Worm (Caenorhabditis elegans) whole organism, mixed stage, embryonic: Measurements from ENCODE around the gene ptr-1.

Source experiments
- M03D4.4 ChIP-seq: sonication (generic microtip); optimal IDR thresholded peaks from 2 replicates; lab custom pipeline; 2017; ENCODE audit warnings: mild to moderate bottlenecking, missing genetic modification characterization, missing compliant biosample characterization
- bed-3 ChIP-seq: fragments of 200-800 bp; sonication (Bioruptor generic); optimal IDR thresholded peaks from 3 replicates; lab custom pipeline; 2018; ENCODE audit warnings: mild to moderate bottlenecking, missing genetic modification characterization, moderate library complexity, missing compliant biosample characterization
- blmp-1 ChIP-seq: fragments of 150-350 bp; optimal IDR thresholded peaks from 2 replicates; lab custom pipeline; 2014; ENCODE audit warnings: missing biosample characterization, missing genetic modification characterization
- ceh-39 ChIP-seq: fragments of 150-350 bp; optimal IDR thresholded peaks from 2 replicates; lab custom pipeline; 2014; ENCODE audit warnings: missing biosample characterization, missing genetic modification characterization
- ceh-43 ChIP-seq: fragments of 200-800 bp; sonication (Bioruptor generic); optimal IDR thresholded peaks from 2 replicates; lab custom pipeline; 2018; ENCODE audit warnings: mild to moderate bottlenecking, missing genetic modification characterization, moderate library complexity, missing compliant biosample characterization
- ceh-83 ChIP-seq: fragments of 200-800 bp; sonication (Bioruptor generic); optimal IDR thresholded peaks from 2 replicates; lab custom pipeline; 2018; ENCODE audit warnings: mild to moderate bottlenecking, missing genetic modification characterization, missing compliant biosample characterization
- ces-1 ChIP-seq: fragments of 150-350 bp; optimal IDR thresholded peaks from 2 replicates; lab custom pipeline; 2014; ENCODE audit warnings: missing biosample characterization, missing genetic modification reagents, missing genetic modification characterization
- cnd-1 ChIP-seq: fragments of 200-800 bp; sonication (Bioruptor generic); optimal IDR thresholded peaks from 2 replicates; lab custom pipeline; 2018; ENCODE audit warnings: mild to moderate bottlenecking, missing genetic modification characterization, missing compliant biosample characterization
- drap-1 ChIP-seq: fragments of 200-800 bp; sonication (Bioruptor generic); optimal IDR thresholded peaks from 3 replicates; lab custom pipeline; 2018; ENCODE audit warnings: mild to moderate bottlenecking, missing genetic modification characterization, missing compliant biosample characterization
- elt-3 ChIP-seq: fragments of 150-350 bp; optimal IDR thresholded peaks from 2 replicates; lab custom pipeline; 2014; ENCODE audit warnings: missing biosample characterization, missing genetic modification characterization
- hlh-1 ChIP-seq: fragments of 150-350 bp; optimal IDR thresholded peaks from 2 replicates; lab custom pipeline; 2014; ENCODE audit warnings: missing biosample characterization, missing genetic modification reagents, missing genetic modification characterization
- lin-13 ChIP-seq: fragments of 150-350 bp; optimal IDR thresholded peaks from 2 replicates; lab custom pipeline; 2014; ENCODE audit warnings: missing biosample characterization, missing genetic modification characterization
- lin-32 ChIP-seq: fragments of 200-800 bp; sonication (Bioruptor generic); optimal IDR thresholded peaks from 2 replicates; lab custom pipeline; 2018; ENCODE audit warnings: mild to moderate bottlenecking, missing genetic modification characterization, missing compliant biosample characterization
- mab-5 ChIP-seq: fragments of 150-350 bp; optimal IDR thresholded peaks from 2 replicates; lab custom pipeline; 2014; ENCODE audit warnings: missing biosample characterization, missing genetic modification characterization
- mep-1 ChIP-seq: fragments of 150-350 bp; optimal IDR thresholded peaks from 2 replicates; lab custom pipeline; 2017; ENCODE audit warnings: missing biosample characterization, missing genetic modification reagents, missing genetic modification characterization, inconsistent platforms
- mls-2 ChIP-seq: sonication (generic microtip); optimal IDR thresholded peaks from 2 replicates; lab custom pipeline; 2016; ENCODE audit warnings: mild to moderate bottlenecking, missing genetic modification characterization, moderate library complexity, missing compliant biosample characterization
- nhr-237 ChIP-seq: fragments of 150-350 bp; optimal IDR thresholded peaks from 2 replicates; lab custom pipeline; 2014; ENCODE audit warnings: missing biosample characterization, missing genetic modification characterization
- nhr-28 ChIP-seq: fragments of 150-350 bp; optimal IDR thresholded peaks from 2 replicates; lab custom pipeline; 2014; ENCODE audit warnings: missing biosample characterization, missing genetic modification characterization
- nhr-76 ChIP-seq: sonication (generic microtip); optimal IDR thresholded peaks from 2 replicates; lab custom pipeline; 2017; ENCODE audit warnings: missing biosample characterization, missing genetic modification characterization
- pha-4 ChIP-seq: fragments of 150-350 bp; optimal IDR thresholded peaks from 2 replicates; lab custom pipeline; 2018; ENCODE audit warnings: missing biosample characterization, missing genetic modification reagents, missing genetic modification characterization
- sem-2 ChIP-seq: fragments of 200-800 bp; sonication (Bioruptor generic); optimal IDR thresholded peaks from 2 replicates; lab custom pipeline; 2018; ENCODE audit warnings: mild to moderate bottlenecking, missing genetic modification characterization, missing compliant biosample characterization
- sptf-1 ChIP-seq: sonication (generic microtip); optimal IDR thresholded peaks from 2 replicates; lab custom pipeline; 2017; ENCODE audit warnings: mild to moderate bottlenecking, missing genetic modification characterization, moderate library complexity, missing compliant biosample characterization
- tbx-8 ChIP-seq: fragments of 200-800 bp; sonication (Bioruptor generic); optimal IDR thresholded peaks from 2 replicates; lab custom pipeline; 2018; ENCODE audit warnings: mild to moderate bottlenecking, missing genetic modification characterization, moderate library complexity, missing compliant biosample characterization
- unc-120 ChIP-seq: sonication (generic microtip); optimal IDR thresholded peaks from 2 replicates; lab custom pipeline; 2017; ENCODE audit warnings: missing genetic modification characterization, missing compliant biosample characterization; ENCODE audit not compliant: poor library complexity, severe bottlenecking
- unc-39 ChIP-seq: fragments of 150-350 bp; optimal IDR thresholded peaks from 2 replicates; lab custom pipeline; 2014; ENCODE audit warnings: missing biosample characterization, missing genetic modification characterization
- unc-62 ChIP-seq: fragments of 150-350 bp; optimal IDR thresholded peaks from 2 replicates; lab custom pipeline; 2014; ENCODE audit warnings: missing biosample characterization, missing genetic modification reagents, missing genetic modification characterization
- zip-8 ChIP-seq: fragments of 150-350 bp; optimal IDR thresholded peaks from 2 replicates; lab custom pipeline; 2014; ENCODE audit warnings: missing biosample characterization, missing genetic modification characterization
- ztf-11 ChIP-seq: fragments of 150-350 bp; optimal IDR thresholded peaks from 2 replicates; lab custom pipeline; 2014; ENCODE audit warnings: missing biosample characterization, missing genetic modification characterization

The ptr-1 gene

DNA sequence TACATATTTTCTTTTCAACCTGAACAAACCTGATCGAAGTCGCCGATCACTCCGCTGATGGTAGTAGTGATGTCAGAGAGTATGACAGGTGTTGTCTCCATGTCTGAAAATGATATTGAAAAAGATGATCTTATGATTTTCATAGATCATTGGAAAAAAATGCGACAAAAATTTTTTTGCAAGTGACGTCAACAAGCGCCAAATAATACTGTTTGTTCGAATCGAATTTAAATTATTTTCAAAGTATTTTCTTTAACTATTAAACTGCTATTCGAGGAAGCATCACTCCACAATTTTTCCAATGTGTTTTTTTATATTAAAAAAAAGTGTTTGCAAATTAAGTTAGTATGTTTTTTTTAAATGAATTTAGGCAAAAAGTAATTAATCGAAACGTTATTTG lies 43.9 kb downstream of the ptr-1 start, which contains the start of gene pitr-2:
TSS of gene pitr-2 (minus strand) at position 101 of the 400 bp plus-strand sequence.
- no peak for TF ChIP-seq ceh-39 (tag; lab: Kevin White, UChicago)

DNA sequence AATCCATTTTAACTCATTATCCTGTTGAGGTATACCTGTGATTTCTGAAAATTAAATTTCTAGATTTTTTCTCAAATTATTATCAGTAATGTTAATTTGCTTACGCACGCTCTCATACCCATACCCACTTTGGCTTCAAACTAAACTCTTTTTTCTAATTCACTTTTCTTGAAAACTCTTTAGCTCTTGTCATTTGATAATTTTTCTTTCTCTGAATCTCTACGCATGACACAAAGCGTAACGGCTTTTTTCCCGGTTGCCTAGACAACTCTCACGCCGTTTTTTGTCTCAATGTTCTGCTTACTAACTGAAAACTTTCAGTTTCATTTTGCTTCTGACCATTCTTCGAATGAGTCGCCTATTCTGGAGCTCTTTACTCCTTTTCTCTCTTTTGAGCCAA lies 47.6 kb downstream of the ptr-1 start, which contains the start of gene B0222.1:
TSS of gene B0222.1 (plus strand) at position 306 of the 400 bp plus-strand sequence.
- TF ChIP-seq nhr-76 (no peak), cnd-1 (tag; lab: Kevin White, UChicago) (no peak), nhr-28 (tag; lab: Kevin White, UChicago) (no peak)

DNA sequence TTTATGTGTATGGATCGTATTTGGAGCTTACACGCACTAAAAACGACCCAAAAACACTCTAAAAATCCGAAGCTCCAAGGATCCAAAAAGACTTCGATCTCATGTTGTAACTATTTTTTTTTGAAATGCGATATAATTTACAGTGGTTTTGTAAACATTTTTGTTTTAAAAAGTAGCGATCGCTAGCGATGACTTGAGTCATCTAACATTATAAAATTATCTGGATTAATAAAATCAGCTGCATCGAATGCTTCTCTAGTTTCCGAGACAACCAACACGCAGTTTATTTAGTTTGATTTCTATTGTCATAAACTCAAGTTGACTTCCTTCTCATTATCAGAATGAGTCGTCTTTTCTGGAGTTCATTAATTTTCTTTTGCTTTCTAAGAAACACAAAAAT lies 49.5 kb downstream of the ptr-1 start, which contains the start of gene F21C10.1:
TSS of gene F21C10.1 (plus strand) at position 301 of the 400 bp plus-strand sequence.
- TF ChIP-seq mab-5: no peak
- TF ChIP-seq ceh-43 (GFP tag; lab: Kevin White, UChicago): no peak
- TF ChIP-seq unc-62 (GFP tag; lab: Kevin White, UChicago): no peak
- TF ChIP-seq mls-2 (tag; lab: Kevin White, UChicago): no peak
- TF ChIP-seq unc-39 (tag; lab: Kevin White, UChicago): no peak
- TF ChIP-seq zip-8 (tag; lab: Kevin White, UChicago): no peak
- TF ChIP-seq tbx-8 (GFP tag; lab: Kevin White, UChicago): no peak
- TF ChIP-seq unc-120 (tag; lab: Kevin White, UChicago): no peak
- no peak for TF ChIP-seq hlh-1 (tag; lab: Kevin White, UChicago)
- TF ChIP-seq ceh-39 (tag; lab: Kevin White, UChicago): no peak
- no peak for TF ChIP-seq sptf-1 (tag; lab: Kevin White, UChicago)
- TF ChIP-seq M03D4.4 (tag; lab: Kevin White, UChicago): no peak
- TF ChIP-seq, all 35 proteins: peak for 0

DNA sequence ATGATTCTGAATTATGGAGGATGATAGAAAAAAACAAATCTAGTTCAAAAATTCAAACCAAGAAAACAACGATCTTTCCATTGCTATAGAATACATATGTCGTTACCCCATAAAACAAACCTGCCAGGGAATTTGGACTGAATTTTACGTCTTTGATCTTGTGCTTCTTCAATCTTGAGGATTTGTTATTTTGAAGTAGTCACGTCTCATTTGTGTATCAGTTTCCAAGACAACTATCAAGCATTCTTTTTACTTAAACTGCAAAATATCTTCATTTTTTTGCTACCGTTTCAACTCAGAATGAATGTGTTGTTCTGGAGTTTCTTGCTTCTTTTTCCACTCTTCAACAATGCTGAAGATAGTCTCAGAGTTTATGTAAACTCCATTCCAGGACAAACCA lies 50.8 kb downstream of the ptr-1 start, which contains the start of gene F21C10.19:
TSS of gene F21C10.19 (plus strand) at position 301 of the 400 bp plus-strand sequence.
- TF ChIP-seq pha-4 (tag; lab: Kevin White, UChicago) (no peak), lin-32 (no peak), mab-5 (no peak), nhr-237 (no peak), ceh-83 (GFP tag; lab: Kevin White, UChicago) (no peak), drap-1 (no peak), ceh-43 (GFP tag; lab: Kevin White, UChicago) (no peak), bed-3 (GFP tag; lab: Kevin White, UChicago) (no peak), zip-8 (tag; lab: Kevin White, UChicago) (no peak), tbx-8 (GFP tag; lab: Kevin White, UChicago) (no peak), elt-3 (no peak), mls-2 (tag; lab: Kevin White, UChicago) (no peak), ces-1 (GFP tag; lab: Kevin White, UChicago) (no peak), sem-2 (GFP tag; lab: Kevin White, UChicago) (no peak), M03D4.4 (tag; lab: Kevin White, UChicago) (no peak), sptf-1 (tag; lab: Kevin White, UChicago) (no peak)

DNA sequence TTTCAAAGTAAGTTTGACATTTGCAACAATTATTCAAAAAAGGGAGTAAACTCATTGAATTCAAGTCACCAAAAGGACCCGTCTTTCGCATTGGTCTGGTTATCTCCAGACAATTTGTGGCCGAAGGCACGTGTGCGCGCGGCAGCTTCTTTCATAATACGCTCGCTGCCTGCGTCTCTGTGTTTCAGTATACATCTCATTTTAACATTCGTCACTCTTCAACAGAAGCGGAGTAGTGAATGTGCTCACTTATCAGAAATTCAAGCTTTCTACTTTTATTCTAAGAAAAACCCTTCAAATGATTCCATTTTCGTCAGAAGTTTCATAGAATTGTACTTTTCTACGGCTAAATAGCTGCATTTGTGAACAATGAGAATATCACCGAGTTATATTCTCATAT lies 53.0 kb downstream of the ptr-1 start:
- TF ChIP-seq ceh-83 (GFP tag; lab: Kevin White, UChicago) (no peak), pha-4 (tag; lab: Kevin White, UChicago) (no peak), nhr-76 (no peak), ztf-11 (tag; lab: Kevin White, UChicago) (no peak), M03D4.4 (tag; lab: Kevin White, UChicago) (no peak), lin-13 (no peak), sptf-1 (tag; lab: Kevin White, UChicago) (no peak), blmp-1 (tag; lab: Kevin White, UChicago) (no peak), unc-39 (tag; lab: Kevin White, UChicago) (no peak), ceh-39 (tag; lab: Kevin White, UChicago) (no peak), mep-1 (tag; lab: Kevin White, UChicago) (no peak), sem-2 (GFP tag; lab: Kevin White, UChicago) (no peak), mls-2 (tag; lab: Kevin White, UChicago) (no peak), elt-3 (no peak)
